Worm (Caenorhabditis elegans) whole organism, young adult: ENCODE data around the gene F54F2.6.

Source experiments
- B0261.1 ChIP-seq: sonication (generic microtip); optimal IDR thresholded peaks from 2 replicates; lab custom pipeline; 2016; ENCODE audit warnings: mild to moderate bottlenecking, missing genetic modification characterization, moderate library complexity, missing compliant biosample characterization
- D2030.7 ChIP-seq: fragments of 200-800 bp; sonication (Bioruptor generic); IDR thresholded peaks from 2 replicates; pipeline ENCODE4 v1.3.6; 2022; ENCODE audit warnings: missing genetic modification reagents, missing genetic modification characterization, missing compliant biosample characterization
- F33H1.4 ChIP-seq: fragments of 200-800 bp; sonication (Bioruptor generic); IDR thresholded peaks from 2 replicates; pipeline ENCODE4 v1.3.6; 2022; ENCODE audit warnings: missing genetic modification reagents, missing genetic modification characterization, missing compliant biosample characterization
- F49E8.2 ChIP-seq: sonication (generic microtip); optimal IDR thresholded peaks from 3 replicates; lab custom pipeline; 2017; ENCODE audit warnings: missing genetic modification characterization, mild to moderate bottlenecking, missing compliant biosample characterization, antibody characterized with exemption, moderate library complexity; ENCODE audit not compliant: insufficient read depth
- ZK185.1 ChIP-seq: sonication (generic microtip); optimal IDR thresholded peaks from 2 replicates; lab custom pipeline; 2016; ENCODE audit warnings: mild to moderate bottlenecking, missing genetic modification characterization, missing compliant biosample characterization; ENCODE audit not compliant: poor library complexity, severe bottlenecking
- attf-3 ChIP-seq: fragments of 200-800 bp; sonication (Bioruptor generic); conservative IDR thresholded peaks from 2 replicates; pipeline ENCODE4 v1.3.6; 2022; ENCODE audit warnings: missing genetic modification reagents, missing genetic modification characterization, missing compliant biosample characterization
- attf-5 ChIP-seq: fragments of 200-800 bp; sonication (Bioruptor generic); optimal IDR thresholded peaks from 2 replicates; lab custom pipeline; 2018; ENCODE audit warnings: mild to moderate bottlenecking, missing genetic modification characterization, missing compliant biosample characterization
- ceh-58 ChIP-seq: fragments of 200-800 bp; sonication (Bioruptor generic); IDR thresholded peaks from 2 replicates; pipeline ENCODE4 v1.3.6; 2022; ENCODE audit warnings: missing genetic modification characterization, missing compliant biosample characterization
- chd-7 ChIP-seq: sonication (generic microtip); optimal IDR thresholded peaks from 2 replicates; lab custom pipeline; 2016; ENCODE audit warnings: mild to moderate bottlenecking, missing genetic modification characterization, moderate library complexity, missing compliant biosample characterization
- dox-1 ChIP-seq: fragments of 200-800 bp; sonication (Bioruptor generic); IDR thresholded peaks from 2 replicates; pipeline ENCODE4 v1.3.6; 2022; ENCODE audit warnings: missing genetic modification reagents, missing genetic modification characterization, missing compliant biosample characterization
- dpff-1 ChIP-seq: sonication (generic microtip); optimal IDR thresholded peaks from 2 replicates; lab custom pipeline; 2017; ENCODE audit warnings: mild to moderate bottlenecking, missing genetic modification characterization, missing compliant biosample characterization
- egl-44 ChIP-seq: fragments of 200-800 bp; sonication (Bioruptor generic); IDR thresholded peaks from 2 replicates; pipeline ENCODE4 v1.3.6; 2022; ENCODE audit warnings: missing genetic modification reagents, missing genetic modification characterization, missing compliant biosample characterization
- egrh-3 ChIP-seq: fragments of 200-800 bp; sonication (Bioruptor generic); IDR thresholded peaks from 2 replicates; pipeline ENCODE4 v1.3.6; 2022; ENCODE audit warnings: missing genetic modification reagents, missing genetic modification characterization, missing compliant biosample characterization
- him-1 ChIP-seq: sonication (generic microtip); optimal IDR thresholded peaks from 2 replicates; lab custom pipeline; 2016; ENCODE audit warnings: missing genotype, missing genetic modification reagents, missing genetic modification characterization, missing compliant biosample characterization
- hmg-1.2 ChIP-seq: fragments of 200-800 bp; sonication (Bioruptor generic); IDR thresholded peaks from 2 replicates; pipeline ENCODE4 v1.3.6; 2022; ENCODE audit warnings: missing genetic modification reagents, missing genetic modification characterization, missing compliant biosample characterization
- hmg-20 ChIP-seq: fragments of 200-800 bp; sonication (Bioruptor generic); IDR thresholded peaks from 2 replicates; pipeline ENCODE4 v1.3.6; 2022; ENCODE audit warnings: missing genetic modification reagents, missing genetic modification characterization, missing compliant biosample characterization
- hrde-1 ChIP-seq: sonication (generic microtip); optimal IDR thresholded peaks from 2 replicates; lab custom pipeline; 2016; ENCODE audit warnings: missing genetic modification characterization, mild to moderate bottlenecking, missing compliant biosample characterization, moderate library complexity, missing genotype, missing genetic modification reagents, borderline replicate concordance
- let-607 ChIP-seq, 2 experiments: fragments of 200-800 bp in 1 of 2; sonication (Bioruptor generic) in 1 of 2; sonication (generic microtip) in 1 of 2; optimal IDR thresholded peaks; 2 replicates each; lab custom pipeline; 2016 to 2018; ENCODE audit warnings: mild to moderate bottlenecking in 2 of 2, missing compliant biosample characterization in 2 of 2, missing genetic modification characterization in 2 of 2, moderate library complexity in 2 of 2, missing genotype in 1 of 2
- lin-26 ChIP-seq: fragments of 200-800 bp; sonication (Bioruptor generic); IDR thresholded peaks from 2 replicates; pipeline ENCODE4 v1.3.6; 2022; ENCODE audit warnings: missing genetic modification reagents, missing genetic modification characterization, missing compliant biosample characterization
- lin-40 ChIP-seq: sonication (generic microtip); optimal IDR thresholded peaks from 2 replicates; lab custom pipeline; 2016; ENCODE audit warnings: missing genetic modification characterization, mild to moderate bottlenecking, missing compliant biosample characterization, missing genotype, missing genetic modification reagents
- lin-54 ChIP-seq: fragments of 200-800 bp; sonication (Bioruptor generic); optimal IDR thresholded peaks from 2 replicates; lab custom pipeline; 2018; ENCODE audit warnings: mild to moderate bottlenecking, missing genetic modification characterization, missing compliant biosample characterization
- lsl-1 ChIP-seq: fragments of 200-800 bp; sonication (Bioruptor generic); optimal IDR thresholded peaks from 2 replicates; lab custom pipeline; 2018; ENCODE audit warnings: mild to moderate bottlenecking, missing genetic modification characterization, moderate library complexity, missing compliant biosample characterization
- madf-3 ChIP-seq: fragments of 200-800 bp; sonication (Bioruptor generic); IDR thresholded peaks from 2 replicates; pipeline ENCODE4 v1.3.6; 2022; ENCODE audit warnings: missing genetic modification reagents, missing genetic modification characterization, missing compliant biosample characterization
- mcd-1 ChIP-seq: fragments of 200-800 bp; sonication (Bioruptor generic); IDR thresholded peaks from 2 replicates; pipeline ENCODE4 v1.3.6; 2022; ENCODE audit warnings: missing genetic modification reagents, missing genetic modification characterization, missing compliant biosample characterization
- nhr-120 ChIP-seq: fragments of 200-800 bp; sonication (Bioruptor generic); IDR thresholded peaks from 2 replicates; pipeline ENCODE4 v1.3.6; 2022; ENCODE audit warnings: missing genetic modification characterization, missing compliant biosample characterization
- pbrm-1 ChIP-seq: fragments of 200-800 bp; sonication (Bioruptor generic); IDR thresholded peaks from 2 replicates; pipeline ENCODE4 v1.3.6; 2022; ENCODE audit warnings: missing genetic modification reagents, missing genetic modification characterization, missing compliant biosample characterization
- pha-4 ChIP-seq: fragments of 150-350 bp; sonication (generic microtip); optimal IDR thresholded peaks from 2 replicates; lab custom pipeline; 2014; ENCODE audit warnings: missing biosample characterization, missing genetic modification reagents, missing genetic modification characterization
- rpc-1 ChIP-seq, 2 experiments: fragments of 150-350 bp in 1 of 2; sonication (generic microtip) in 1 of 2; optimal IDR thresholded peaks; 2 replicates each; lab custom pipeline; 2014 to 2018; ENCODE audit warnings: missing biosample characterization in 1 of 2, missing genetic modification characterization in 1 of 2, missing genetic modification reagents in 1 of 2, missing genotype in 1 of 2
- snpc-1.1 ChIP-seq: sonication (generic microtip); optimal IDR thresholded peaks from 2 replicates; lab custom pipeline; 2017; ENCODE audit warnings: missing genetic modification characterization, mild to moderate bottlenecking, missing compliant biosample characterization, antibody characterized with exemption, moderate library complexity, missing genotype, missing genetic modification reagents; ENCODE audit not compliant: insufficient read depth
- snpc-1.3 ChIP-seq: sonication (generic microtip); optimal IDR thresholded peaks from 2 replicates; lab custom pipeline; 2017; ENCODE audit warnings: missing genetic modification characterization, mild to moderate bottlenecking, missing compliant biosample characterization, antibody characterized with exemption, moderate library complexity, missing genotype, missing genetic modification reagents; ENCODE audit not compliant: insufficient read depth
- snpc-3.4 ChIP-seq: sonication (generic microtip); optimal IDR thresholded peaks from 2 replicates; lab custom pipeline; 2017; ENCODE audit warnings: missing genetic modification characterization, mild to moderate bottlenecking, missing compliant biosample characterization, antibody characterized with exemption, moderate library complexity, missing genotype, missing genetic modification reagents
- tbp1 ChIP-seq: fragments of 200-800 bp; sonication (Bioruptor generic); optimal IDR thresholded peaks from 2 replicates; lab custom pipeline; 2018; ENCODE audit warnings: mild to moderate bottlenecking, missing genetic modification characterization, missing compliant biosample characterization
- unc-130 ChIP-seq: sonication (generic microtip); optimal IDR thresholded peaks from 2 replicates; lab custom pipeline; 2016; ENCODE audit warnings: missing genetic modification reagents, missing genetic modification characterization, missing compliant biosample characterization
- xnd-1 ChIP-seq: sonication (generic microtip); optimal IDR thresholded peaks from 2 replicates; lab custom pipeline; 2016; ENCODE audit warnings: missing genotype, missing genetic modification reagents, missing genetic modification characterization, missing compliant biosample characterization
- zfh-2 ChIP-seq: fragments of 200-800 bp; sonication (Bioruptor generic); conservative IDR thresholded peaks from 2 replicates; pipeline ENCODE4 v1.3.6; 2022; ENCODE audit warnings: missing genetic modification reagents, missing genetic modification characterization, missing compliant biosample characterization
- ztf-18 ChIP-seq: sonication (generic microtip); optimal IDR thresholded peaks from 2 replicates; lab custom pipeline; 2016; ENCODE audit warnings: missing genotype, mild to moderate bottlenecking, missing genetic modification characterization, missing compliant biosample characterization
- ztf-3 ChIP-seq: fragments of 200-800 bp; sonication (Bioruptor generic); optimal IDR thresholded peaks from 2 replicates; lab custom pipeline; 2018; ENCODE audit warnings: mild to moderate bottlenecking, missing genetic modification characterization, missing compliant biosample characterization

Gene F54F2.6

DNA sequence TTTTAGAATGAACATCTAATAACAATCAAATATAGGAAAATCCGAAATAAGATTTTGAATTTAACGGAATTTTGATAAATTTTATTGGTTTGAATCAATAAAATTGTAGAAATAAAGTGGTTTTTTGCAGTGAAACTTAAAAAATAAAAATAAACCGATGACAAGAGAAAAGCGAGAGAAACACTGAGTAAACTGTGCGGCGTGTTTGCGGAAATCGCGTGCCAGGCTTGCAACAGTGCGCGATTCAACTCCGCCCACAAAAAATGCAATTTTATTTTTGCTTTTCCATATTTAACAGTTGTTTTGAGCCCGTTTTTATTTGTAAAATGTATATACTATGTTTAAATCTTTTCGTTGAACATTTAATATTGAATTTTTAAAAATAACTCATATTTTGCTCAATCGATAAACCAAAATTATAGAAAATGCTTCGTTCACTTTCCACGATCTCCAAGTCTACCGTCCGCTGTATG is 32.6 kb downstream of the F54F2.6 start, which contains the start of gene mtss-1 (continued):
- peak; percentile 44 for TF ChIP-seq snpc-3.4 (tag; lab: Kevin White, UChicago)
- peak; percentile 41 for TF ChIP-seq rpc-1 (optimal IDR thresholded peaks at IDR 0.05; lab: Kevin White, UChicago)
- TF ChIP-seq rpc-1 (tag; optimal IDR thresholded peaks at IDR 0.05; lab: Kevin White, UChicago): no peak
- peak; percentile 29 for TF ChIP-seq lin-40 (tag; lab: Kevin White, UChicago)
- peak; percentile 55 for TF ChIP-seq lsl-1 (GFP tag; lab: Kevin White, UChicago)
- TF ChIP-seq egrh-3 (GFP tag; lab: Robert Waterston, UW): no peak
- TF ChIP-seq nhr-120 (GFP tag; lab: Robert Waterston, UW): no peak
- TF ChIP-seq dox-1 (GFP tag; lab: Robert Waterston, UW): peak; percentile 61
- TF ChIP-seq dpff-1 (tag; lab: Kevin White, UChicago): no peak
- peak; percentile 35; the same call in 1 of the 2 replicates for TF ChIP-seq hmg-1.2 (GFP tag; lab: Robert Waterston, UW)
- 0 out of 2 replicates have a peak, but pooled peaks have one; percentile 17 for TF ChIP-seq D2030.7 (GFP tag; lab: Robert Waterston, UW)
- TF ChIP-seq F33H1.4 (GFP tag; lab: Robert Waterston, UW): peak; percentile 56
- peak; percentile 8 for TF ChIP-seq unc-130 (GFP tag; lab: Kevin White, UChicago)
- no peak for TF ChIP-seq B0261.1 (tag; lab: Kevin White, UChicago)
- TF ChIP-seq ceh-58 (GFP tag; lab: Robert Waterston, UW): no peak
- TF ChIP-seq hmg-20 (GFP tag; lab: Robert Waterston, UW): no peak
- TF ChIP-seq mcd-1 (GFP tag; lab: Robert Waterston, UW): peak; percentile 54
- no peak for TF ChIP-seq zfh-2 (GFP tag; lab: Robert Waterston, UW)
- TF ChIP-seq attf-5 (GFP tag; lab: Kevin White, UChicago): peak; percentile 37
- TF ChIP-seq tbp1: peak; percentile 30
- TF ChIP-seq snpc-1.3: peak; percentile 84
- no peak for TF ChIP-seq madf-3
- no peak for TF ChIP-seq pha-4
- TF ChIP-seq hrde-1: no peak
- TF ChIP-seq F49E8.2 (tag; lab: Kevin White, UChicago): peak; percentile 9
- TF ChIP-seq attf-3: 0 out of 2 replicates have a peak, but pooled peaks have one; percentile 23
- no peak for TF ChIP-seq lin-26
- peak; percentile 30 for TF ChIP-seq lin-54 (GFP tag; lab: Kevin White, UChicago)
- TF ChIP-seq snpc-1.1 (tag; lab: Kevin White, UChicago): peak; percentile 11
- no peak for TF ChIP-seq chd-7
- no peak for TF ChIP-seq ztf-3 (GFP tag; lab: Kevin White, UChicago)
- TF ChIP-seq egl-44 (GFP tag; lab: Robert Waterston, UW): no peak
- peak; percentile 61 for TF ChIP-seq ztf-18 (tag; lab: Kevin White, UChicago)
- TF ChIP-seq him-1 (tag; lab: Kevin White, UChicago): no peak
- TF ChIP-seq let-607 (tag; optimal IDR thresholded peaks at IDR 0.05; lab: Kevin White, UChicago): peak in 1 of 2 experiments; percentile 13
- TF ChIP-seq pbrm-1 (GFP tag; lab: Robert Waterston, UW): peak; percentile 29; the same call in 1 of the 2 replicates
- TF ChIP-seq ZK185.1 (tag; lab: Kevin White, UChicago): peak; percentile 16
- TF ChIP-seq xnd-1 (tag; lab: Kevin White, UChicago): peak; percentile 31
